Fruit fly (Drosophila melanogaster) whole organism, pupa: Measurements from ENCODE around the gene mip130.

Experiments used
- CG12605 ChIP-seq: fragments of 200-800 bp; sonication (Bioruptor generic); IDR thresholded peaks from 2 replicates; pipeline ENCODE4 v1.3.6; 2022; ENCODE audit warnings: missing biosample characterization, missing genetic modification characterization
- CG13204 ChIP-seq: fragments of 200-800 bp; sonication (Bioruptor generic); optimal IDR thresholded peaks from 2 replicates; lab custom pipeline; 2018; ENCODE audit warnings: missing biosample characterization, mild to moderate bottlenecking, missing genetic modification characterization, moderate library complexity
- CG14655 ChIP-seq: fragments of 200-800 bp; sonication (Bioruptor generic); optimal IDR thresholded peaks from 3 replicates; lab custom pipeline; 2017; ENCODE audit warnings: mild to moderate bottlenecking, missing biosample characterization, missing genetic modification reagents, missing genetic modification characterization
- CG15710 ChIP-seq: fragments of 200-800 bp; sonication (Bioruptor generic); optimal IDR thresholded peaks from 2 replicates; lab custom pipeline; 2018; ENCODE audit warnings: missing biosample characterization, mild to moderate bottlenecking, missing genetic modification characterization, moderate library complexity
- CG17806 ChIP-seq: fragments of 200-800 bp; sonication (Bioruptor generic); optimal IDR thresholded peaks from 2 replicates; lab custom pipeline; 2018; ENCODE audit warnings: missing biosample characterization, mild to moderate bottlenecking, missing genetic modification characterization, moderate library complexity
- CG32121 ChIP-seq: fragments of 200-800 bp; sonication (Bioruptor generic); IDR thresholded peaks from 2 replicates; pipeline ENCODE4 v1.3.6; 2022; ENCODE audit warnings: missing biosample characterization, missing genetic modification characterization
- CG34367 ChIP-seq: fragments of 200-800 bp; sonication (Bioruptor generic); optimal IDR thresholded peaks from 2 replicates; lab custom pipeline; 2018; ENCODE audit warnings: missing biosample characterization, mild to moderate bottlenecking, missing genetic modification characterization
- CG4496 ChIP-seq: fragments of 200-800 bp; sonication (Bioruptor generic); IDR thresholded peaks from 3 replicates; pipeline ENCODE4 v1.3.6; 2022; ENCODE audit warnings: missing biosample characterization, missing genetic modification characterization
- CG8159 ChIP-seq: fragments of 200-800 bp; sonication (Bioruptor generic); optimal IDR thresholded peaks from 3 replicates; lab custom pipeline; 2018; ENCODE audit warnings: missing biosample characterization, mild to moderate bottlenecking, missing genetic modification characterization, moderate library complexity
- CG8301 ChIP-seq: fragments of 200-800 bp; sonication (Bioruptor generic); optimal IDR thresholded peaks from 2 replicates; lab custom pipeline; 2018; ENCODE audit warnings: missing biosample characterization, mild to moderate bottlenecking, missing genetic modification characterization
- CG9948 ChIP-seq: fragments of 200-800 bp; sonication (Bioruptor generic); optimal IDR thresholded peaks from 2 replicates; lab custom pipeline; 2018; ENCODE audit warnings: missing biosample characterization, mild to moderate bottlenecking, missing genetic modification characterization, moderate library complexity
- D1 ChIP-seq: fragments of 200-800 bp; sonication (Bioruptor generic); optimal IDR thresholded peaks from 2 replicates; lab custom pipeline; 2018; ENCODE audit warnings: missing biosample characterization, mild to moderate bottlenecking, missing genetic modification characterization, moderate library complexity
- EcR ChIP-seq: fragments of 200-800 bp; sonication (Bioruptor generic); optimal IDR thresholded peaks from 3 replicates; lab custom pipeline; 2019; ENCODE audit warnings: missing biosample characterization, missing genetic modification characterization, mild to moderate bottlenecking, moderate library complexity, missing genetic modification reagents
- Ets98B ChIP-seq: fragments of 200-800 bp; sonication (Bioruptor generic); IDR thresholded peaks from 2 replicates; pipeline ENCODE4 v1.3.6; 2022; ENCODE audit warnings: missing biosample characterization, missing genetic modification characterization
- Pif1A ChIP-seq: fragments of 200-800 bp; sonication (Bioruptor generic); optimal IDR thresholded peaks from 3 replicates; lab custom pipeline; 2016; ENCODE audit warnings: missing biosample characterization, missing genetic modification characterization
- Pif1B ChIP-seq: fragments of 200-800 bp; sonication (Bioruptor generic); optimal IDR thresholded peaks from 3 replicates; lab custom pipeline; 2016; ENCODE audit warnings: missing biosample characterization, missing genetic modification characterization
- Snoo ChIP-seq: fragments of 200-800 bp; sonication (Bioruptor generic); optimal IDR thresholded peaks from 3 replicates; lab custom pipeline; 2017; ENCODE audit warnings: missing biosample characterization, mild to moderate bottlenecking, missing genetic modification characterization, inconsistent platforms
- fd96Ca ChIP-seq: fragments of 200-800 bp; sonication (Bioruptor generic); IDR thresholded peaks from 3 replicates; pipeline ENCODE4 v1.3.6; 2022; ENCODE audit warnings: missing biosample characterization, missing genetic modification characterization
- gl ChIP-seq: fragments of 200-800 bp; sonication (Bioruptor generic); optimal IDR thresholded peaks from 2 replicates; lab custom pipeline; 2018; ENCODE audit warnings: missing biosample characterization, mild to moderate bottlenecking, missing genetic modification characterization
- rn ChIP-seq: fragments of 200-800 bp; sonication (Bioruptor generic); IDR thresholded peaks from 2 replicates; pipeline ENCODE4 v1.3.6; 2022; ENCODE audit warnings: missing biosample characterization, missing genetic modification characterization

Gene mip130

DNA sequence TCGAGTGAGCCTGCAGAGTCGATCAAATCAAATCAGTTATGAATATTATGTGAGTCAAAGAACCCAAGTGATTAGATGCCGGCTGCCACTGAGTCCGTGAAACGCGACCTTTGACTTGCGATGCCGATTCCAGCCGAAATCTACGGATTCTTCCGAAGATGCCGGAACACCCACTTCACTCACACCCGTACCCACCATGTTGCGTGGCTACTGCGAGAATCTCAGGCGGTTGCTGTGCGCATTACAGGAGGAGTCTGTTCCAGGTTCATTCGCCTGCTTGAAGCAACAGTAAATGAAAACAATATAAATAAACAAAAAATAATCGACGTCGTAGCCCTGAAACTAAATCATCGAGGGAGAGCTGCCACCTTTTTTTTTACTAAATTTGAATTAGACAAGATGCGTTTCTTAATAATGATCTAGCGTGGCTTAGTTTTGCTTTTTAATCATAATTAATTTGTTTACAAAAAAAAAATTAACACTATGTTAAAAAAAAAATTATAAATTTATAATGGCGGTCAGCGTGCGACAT lies 6.4 kb upstream of the mip130 start, which contains the start of gene Ldaf1:
TSS of gene Ldaf1 (minus strand) at position 307 of the 532 bp plus-strand sequence.
- TF ChIP-seq rn (GFP tag; lab: Robert Waterston, UW) (no peak), EcR (GFP tag; lab: Kevin White, UChicago) (peak; percentile 39)

DNA sequence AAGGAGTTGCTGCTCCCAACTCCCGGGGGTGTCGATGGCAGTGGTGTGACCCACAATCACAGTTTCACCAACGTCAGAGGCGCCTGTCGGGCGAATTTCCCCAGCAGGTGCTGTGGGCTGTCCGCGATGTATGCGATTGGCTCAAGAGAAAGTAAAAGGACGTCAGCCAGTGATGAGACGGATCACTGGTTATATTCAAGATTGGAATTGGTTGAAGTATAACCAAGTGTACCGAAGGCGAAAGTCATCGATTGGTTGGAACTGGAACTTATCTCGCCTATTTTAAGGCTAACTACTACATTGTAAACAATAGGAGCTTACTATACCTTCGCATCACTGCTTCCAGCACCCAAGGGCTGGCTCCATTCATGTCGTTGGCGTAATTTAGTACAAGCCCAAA lies 5.0 kb upstream of the mip130 start, which contains the start of gene CG32801:
TSS of gene CG32801 (minus strand) at position 101 of the 400 bp plus-strand sequence.
- no peak for TF ChIP-seq CG34367 (tag; lab: Kevin White, UChicago)
- TF ChIP-seq CG9948 (tag; lab: Kevin White, UChicago) = no peak
- no peak for TF ChIP-seq CG12605 (GFP tag; lab: Robert Waterston, UW)
- TF ChIP-seq gl (tag; lab: Kevin White, UChicago) = no peak
- TF ChIP-seq CG8301 = no peak
- no peak for TF ChIP-seq Pif1A
- TF ChIP-seq fd96Ca (GFP tag; lab: Robert Waterston, UW) = no peak
- no peak for TF ChIP-seq CG4496 (GFP tag; lab: Robert Waterston, UW)
- TF ChIP-seq CG15710 (tag; lab: Kevin White, UChicago) = no peak

DNA sequence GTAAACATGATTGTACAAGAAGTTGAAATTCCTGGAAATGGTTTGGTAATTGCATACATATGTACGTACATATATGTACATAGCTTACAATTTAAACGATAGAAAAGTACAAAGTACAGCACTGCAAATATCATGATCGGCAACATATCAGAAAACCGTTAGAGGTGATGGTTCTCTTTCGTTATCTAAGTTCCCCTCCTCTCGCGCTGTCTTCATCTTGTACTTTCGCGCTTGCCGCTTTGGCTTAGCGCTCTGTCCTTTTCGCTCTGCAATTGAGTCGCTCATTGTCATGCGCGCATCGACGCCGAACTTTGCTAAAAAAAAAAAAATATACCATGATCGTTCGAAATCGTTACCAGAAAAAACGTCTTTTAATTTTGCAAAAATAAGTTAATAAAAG lies 4.1 kb upstream of the mip130 start:
- TF ChIP-seq CG12605 (GFP tag; lab: Robert Waterston, UW) (no peak), rn (GFP tag; lab: Robert Waterston, UW) (no peak), D1 (tag; lab: Kevin White, UChicago) (no peak), Ets98B (GFP tag; lab: Robert Waterston, UW) (no peak), CG17806 (tag; lab: Kevin White, UChicago) (no peak)

DNA sequence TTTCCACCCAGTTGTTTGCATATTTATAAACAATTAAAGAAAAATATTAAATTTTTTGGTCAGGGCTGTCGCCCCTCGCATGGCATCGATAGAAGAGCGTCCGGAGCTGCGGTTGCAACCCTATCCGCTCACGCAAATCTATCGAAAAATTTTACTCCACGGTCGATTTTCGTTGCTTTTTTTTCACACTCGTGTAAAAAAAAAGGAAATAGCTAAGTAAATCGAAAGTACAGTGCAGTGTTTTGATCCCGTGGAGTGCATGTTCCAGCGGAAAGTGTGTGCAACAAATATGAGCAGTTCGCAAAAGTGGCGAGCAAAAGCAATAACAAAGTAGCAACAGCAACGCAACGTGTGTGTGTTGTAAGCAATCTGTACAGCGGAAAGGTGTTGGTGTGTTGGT lies 718 bp downstream of the mip130 start, which contains the start of the genes Edem1 and Rbcn-3B:
TSS of gene Edem1 (minus strand) at position 71 of the 400 bp plus-strand sequence.
TSS of gene Rbcn-3B (plus strand) at position 164 of the 400 bp plus-strand sequence.
- TF ChIP-seq CG9948 (tag; lab: Kevin White, UChicago) (peak; percentile 1), gl (tag; lab: Kevin White, UChicago) (peak; percentile 72), CG15710 (tag; lab: Kevin White, UChicago) (peak; percentile 39), Pif1B (no peak), CG34367 (tag; lab: Kevin White, UChicago) (peak; percentile 50), CG4496 (GFP tag; lab: Robert Waterston, UW) (peak; percentile 52; the same call in 2 of the 3 replicates), CG12605 (GFP tag; lab: Robert Waterston, UW) (peak; percentile 67), CG17806 (tag; lab: Kevin White, UChicago) (peak; percentile 10), Ets98B (GFP tag; lab: Robert Waterston, UW) (peak; percentile 53), CG8301 (peak; percentile 41), Snoo (tag; lab: Kevin White, UChicago) (no peak), EcR (GFP tag; lab: Kevin White, UChicago) (peak; percentile 1), rn (GFP tag; lab: Robert Waterston, UW) (no peak)
- TF ChIP-seq, all 21 proteins: peak for 10

DNA sequence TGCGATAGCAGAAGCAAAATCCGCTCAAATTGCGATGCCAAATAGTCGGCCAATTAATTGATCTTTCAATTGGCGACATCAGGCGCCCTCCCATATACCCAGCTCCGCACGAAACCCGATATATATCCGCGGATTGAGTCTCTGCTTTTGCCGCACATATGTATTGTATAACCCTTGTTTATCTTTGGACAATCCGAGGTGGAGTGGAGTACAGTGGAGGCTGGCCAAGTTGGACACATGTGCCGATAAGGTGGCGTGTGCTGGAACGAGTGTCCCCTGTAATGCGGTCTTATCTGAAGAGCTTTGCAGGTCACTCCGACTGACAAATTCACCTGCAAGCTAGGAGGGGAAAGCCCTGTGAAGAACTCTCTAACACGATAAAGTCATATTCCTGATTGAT lies 1.5 kb downstream of the mip130 start:
- TF ChIP-seq Ets98B (GFP tag; lab: Robert Waterston, UW) = no peak
- TF ChIP-seq CG34367 (tag; lab: Kevin White, UChicago) = no peak
- TF ChIP-seq CG13204 = no peak
- TF ChIP-seq fd96Ca (GFP tag; lab: Robert Waterston, UW) = no peak
- TF ChIP-seq rn (GFP tag; lab: Robert Waterston, UW) = no peak

DNA sequence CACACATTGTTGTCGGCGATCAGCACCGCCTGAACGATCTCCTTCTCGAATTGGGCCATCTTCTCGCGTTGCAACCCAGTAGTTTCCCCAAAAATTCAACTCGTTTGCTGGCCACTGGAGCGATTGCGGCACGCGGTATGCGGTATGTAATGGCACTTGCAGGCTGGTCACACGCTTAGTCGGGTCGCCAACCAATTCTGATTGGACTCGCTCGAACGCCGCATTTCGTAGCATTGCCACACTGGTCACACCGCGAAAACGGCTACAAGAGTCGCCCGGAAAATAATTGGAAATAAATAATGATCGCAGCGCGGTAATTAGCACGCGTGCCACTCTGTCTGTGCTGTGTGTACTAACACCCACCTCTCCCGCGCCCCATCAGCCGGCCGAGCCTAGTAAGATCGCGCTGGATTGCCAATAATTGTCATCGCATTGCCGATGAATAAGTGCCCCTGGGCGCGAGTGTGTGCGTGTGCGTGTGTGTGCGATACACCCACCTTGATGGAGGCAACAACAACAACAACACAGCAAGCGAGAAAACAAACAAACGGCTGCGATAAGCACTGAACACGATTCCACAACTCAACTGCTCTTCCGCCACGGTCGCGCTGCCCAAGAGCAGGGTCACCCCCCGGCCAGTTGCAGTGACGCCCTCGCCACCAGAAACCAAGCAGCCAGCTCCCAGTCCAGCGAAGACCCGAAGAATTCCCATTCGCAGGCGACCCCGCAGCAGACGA lies 14.9 kb downstream of the mip130 start, which contains the start of the genes eIF2Bepsilon and Ocrl:
TSS of gene eIF2Bepsilon (minus strand) at position 110 of the 737 bp plus-strand sequence.
TSS of gene Ocrl (plus strand) at position 217 of the 737 bp plus-strand sequence.
- TF ChIP-seq gl (tag; lab: Kevin White, UChicago) (no peak), CG14655 (GFP tag; lab: Kevin White, UChicago) (no peak), CG8301 (no peak), EcR (GFP tag; lab: Kevin White, UChicago) (peak; percentile 49), CG15710 (tag; lab: Kevin White, UChicago) (no peak), D1 (tag; lab: Kevin White, UChicago) (no peak), CG13204 (no peak), Pif1A (no peak)
- TF ChIP-seq, all 21 proteins: peak for 1

DNA sequence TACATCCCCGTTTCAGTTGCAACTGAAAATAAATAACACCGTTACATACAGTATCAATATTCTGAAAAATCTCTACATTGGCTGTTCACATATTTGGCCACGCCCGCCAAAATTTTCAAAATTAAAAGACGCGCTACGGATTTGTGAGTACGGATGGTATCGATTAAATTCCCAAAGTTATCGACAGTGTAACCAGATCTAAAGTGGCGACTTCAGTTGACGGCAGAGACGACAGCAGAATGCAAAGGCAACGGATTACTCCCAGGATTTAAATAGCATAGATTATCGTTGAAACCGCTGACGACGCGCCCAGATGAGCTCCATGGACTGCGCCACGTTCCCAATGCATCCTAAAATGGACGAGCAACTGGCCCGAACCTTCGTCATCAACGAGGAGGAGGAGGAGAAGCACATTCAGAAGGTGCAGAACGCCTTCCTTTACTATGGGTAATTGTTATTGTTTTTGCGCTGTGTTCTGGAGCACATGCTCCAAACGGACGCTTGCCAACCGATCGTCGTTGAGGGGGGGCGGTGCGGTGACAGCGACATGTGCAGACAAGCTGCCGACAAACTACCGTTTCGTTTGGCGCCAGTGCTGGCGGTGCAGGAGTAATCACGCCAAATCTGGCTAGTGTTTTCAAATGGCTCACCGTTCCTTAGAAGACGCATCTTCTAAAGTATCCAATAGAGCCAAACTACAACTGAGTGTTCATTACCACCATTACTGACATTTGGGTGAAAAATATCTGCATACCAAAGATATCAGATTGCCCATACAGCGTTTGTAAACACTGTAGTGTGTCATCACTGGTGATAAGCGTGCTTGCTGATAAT lies 19.7 kb downstream of the mip130 start, which contains the start of gene CG11596:
TSS of gene CG11596 (plus strand) at position 211 of the 834 bp plus-strand sequence.
- TF ChIP-seq fd96Ca (GFP tag; lab: Robert Waterston, UW) (no peak), CG8159 (no peak), CG12605 (GFP tag; lab: Robert Waterston, UW) (no peak), D1 (tag; lab: Kevin White, UChicago) (no peak), CG32121 (GFP tag; lab: Robert Waterston, UW) (0 out of 2 replicates have a peak, but pooled peaks have one; percentile 15), CG4496 (GFP tag; lab: Robert Waterston, UW) (0 out of 3 replicates have a peak, but pooled peaks have one; percentile 20)
